Fruit fly (Drosophila melanogaster) whole organism, wandering third instar larva: ENCODE measurements around the gene CG7695.

Experiments
- CG32264 ChIP-seq: fragments of 200-800 bp; sonication (Bioruptor generic); optimal IDR thresholded peaks from 2 replicates; lab custom pipeline; 2016; ENCODE audit warnings: missing biosample characterization, missing genetic modification characterization
- Myc ChIP-seq: fragments of >200 bp; optimal IDR thresholded peaks from 2 replicates; lab custom pipeline; 2017
- Rel ChIP-seq, 2 experiments: fragments of 200-800 bp; sonication (Bioruptor generic) in 1 of 2; optimal IDR thresholded peaks; 2 replicates in 1 of 2; 3 replicates in 1 of 2; lab custom pipeline; 2016 to 2019; ENCODE audit warnings: mild to moderate bottlenecking in 2 of 2, missing biosample characterization in 2 of 2, missing genetic modification characterization in 2 of 2, moderate library complexity in 1 of 2
- foxo ChIP-seq, 2 experiments: fragments of 200-800 bp; sonication (Bioruptor generic); optimal IDR thresholded peaks; 2 replicates in 1 of 2; 3 replicates in 1 of 2; lab custom pipeline; 2016 to 2017; ENCODE audit warnings: missing biosample characterization in 2 of 2, missing genetic modification characterization in 2 of 2
- h ChIP-seq: fragments of 200-800 bp; sonication (Bioruptor generic); optimal IDR thresholded peaks from 3 replicates; lab custom pipeline; 2016; ENCODE audit warnings: missing biosample characterization, mild to moderate bottlenecking, missing genetic modification characterization
- jim ChIP-seq: fragments of 175-275, 200-325 bp; sonication (Bioruptor generic); optimal IDR thresholded peaks from 2 replicates; lab custom pipeline; 2016; ENCODE audit warnings: missing biosample characterization, mild to moderate bottlenecking, missing genetic modification characterization
- psq ChIP-seq: fragments of 200-800 bp; sonication (Bioruptor generic); optimal IDR thresholded peaks from 3 replicates; lab custom pipeline; 2017; ENCODE audit warnings: missing biosample characterization, mild to moderate bottlenecking, missing genetic modification characterization, moderate library complexity
- tai ChIP-seq: sonication (Bioruptor generic); optimal IDR thresholded peaks from 2 replicates; lab custom pipeline; 2016; ENCODE audit warnings: missing biosample characterization, missing genetic modification characterization
- usp ChIP-seq: fragments of >200 bp; optimal IDR thresholded peaks from 2 replicates; lab custom pipeline; 2017; ENCODE audit warnings: missing biosample characterization, missing genetic modification characterization

dm6 chr3R:18585259-18585858, 32.0 kb downstream of the CG7695 start:
- no peak for TF ChIP-seq usp (GFP tag; lab: Kevin White, UChicago)
- TF ChIP-seq h (GFP tag; lab: Kevin White, UChicago), result no peak
- peak in 1 of 2 experiments; percentile 47 for TF ChIP-seq foxo (GFP tag; optimal IDR thresholded peaks at IDR 0.05; lab: Kevin White, UChicago)
- TF ChIP-seq Myc (lab: Kevin White, UChicago), result no peak
- no peak for TF ChIP-seq Rel (GFP tag; optimal IDR thresholded peaks at IDR 0.05; lab: Kevin White, UChicago)
- no peak for TF ChIP-seq Rel (tag; optimal IDR thresholded peaks at IDR 0.05; lab: Kevin White, UChicago)
- no peak for TF ChIP-seq psq (GFP tag; lab: Kevin White, UChicago)
- no peak for TF ChIP-seq tai (GFP tag; lab: Kevin White, UChicago)
- TF ChIP-seq CG32264 (GFP tag; lab: Kevin White, UChicago), result no peak
- TF ChIP-seq jim (GFP tag; lab: Kevin White, UChicago), result no peak
